6 worm cellular contexts compared by ENCODE assay signal in genomic region chrX:6271718-6272117, ce11.
TF ChIP-seq lines count a peak whose summit lies in the region.

Gene lro-1 (plus strand): TSS chrX:6272089.

TF ChIP-seq in whole organism, L1 larva, 84 proteins besides CTCF, POLR2A, EP300 and RAD21:
- TF ChIP-seq isw-1 (GFP tag; IDR thresholded peaks at IDR 0.05; lab: Robert Waterston, UW): no peak
- TF ChIP-seq nhr-20 (tag; optimal IDR thresholded peaks at IDR 0.05; lab: Kevin White, UChicago): peak; percentile 4
- peak in 1 of 2 experiments; percentile 38 for TF ChIP-seq lin-35 (GFP tag; optimal IDR thresholded peaks at IDR 0.05; lab: Kevin White, UChicago)
- TF ChIP-seq nhr-12 (tag; optimal IDR thresholded peaks at IDR 0.05; lab: Kevin White, UChicago): no peak
- TF ChIP-seq nhr-71 (tag; optimal IDR thresholded peaks at IDR 0.05; lab: Kevin White, UChicago): peak; percentile 41
- no peak for TF ChIP-seq ceh-88 (GFP tag; IDR thresholded peaks at IDR 0.05; lab: Robert Waterston, UW)
- TF ChIP-seq elt-2 (tag; optimal IDR thresholded peaks at IDR 0.05; lab: Kevin White, UChicago): peak; percentile 83

TF ChIP-seq in whole organism, L2 larva, 48 proteins besides CTCF, POLR2A, EP300 and RAD21 (continues in another document):
- TF ChIP-seq nhr-6 (tag; optimal IDR thresholded peaks at IDR 0.05; lab: Kevin White, UChicago) (no peak), nhr-77 (tag; optimal IDR thresholded peaks at IDR 0.05; lab: Kevin White, UChicago) (no peak), egl-27 (tag; optimal IDR thresholded peaks at IDR 0.05; lab: Kevin White, UChicago) (no peak), nhr-12 (tag; optimal IDR thresholded peaks at IDR 0.05; lab: Kevin White, UChicago) (no peak), nhr-21 (tag; optimal IDR thresholded peaks at IDR 0.05; lab: Kevin White, UChicago) (no peak), peb-1 (tag; optimal IDR thresholded peaks at IDR 0.05; lab: Kevin White, UChicago) (no peak), sem-4 (tag; optimal IDR thresholded peaks at IDR 0.05; lab: Kevin White, UChicago) (no peak), snpc-4 (tag; optimal IDR thresholded peaks at IDR 0.05; lab: Kevin White, UChicago) (no peak), ama-1 (optimal IDR thresholded peaks at IDR 0.05; lab: Kevin White, UChicago) (no peak), ztf-4 (tag; optimal IDR thresholded peaks at IDR 0.05; lab: Kevin White, UChicago) (no peak), mbf-1 (tag; optimal IDR thresholded peaks at IDR 0.05; lab: Kevin White, UChicago) (no peak), fos-1 (tag; optimal IDR thresholded peaks at IDR 0.05; lab: Kevin White, UChicago) (peak; percentile 76), lsy-2 (tag; optimal IDR thresholded peaks at IDR 0.05; lab: Kevin White, UChicago) (no peak), mdl-1 (tag; optimal IDR thresholded peaks at IDR 0.05; lab: Kevin White, UChicago) (no peak), elt-1 (tag; optimal IDR thresholded peaks at IDR 0.05; lab: Kevin White, UChicago) (no peak), unc-62 (GFP tag; optimal IDR thresholded peaks at IDR 0.05; lab: Kevin White, UChicago) (no peak), ztf-11 (tag; optimal IDR thresholded peaks at IDR 0.05; lab: Kevin White, UChicago) (no peak), nhr-11 (tag; optimal IDR thresholded peaks at IDR 0.05; lab: Kevin White, UChicago) (no peak), C34F6.9 (tag; optimal IDR thresholded peaks at IDR 0.05; lab: Kevin White, UChicago) (no peak)

TF ChIP-seq in whole organism, L3 larva, 47 proteins besides CTCF, POLR2A, EP300 and RAD21:
- no peak for TF ChIP-seq ceh-82 (tag; optimal IDR thresholded peaks at IDR 0.05; lab: Kevin White, UChicago)
- TF ChIP-seq sea-2 (GFP tag; optimal IDR thresholded peaks at IDR 0.05; lab: Kevin White, UChicago): no peak
- TF ChIP-seq elt-3 (tag; optimal IDR thresholded peaks at IDR 0.05; lab: Kevin White, UChicago): no peak
- no peak for TF ChIP-seq hmg-11 (tag; optimal IDR thresholded peaks at IDR 0.05; lab: Kevin White, UChicago)
- TF ChIP-seq aly-2 (tag; optimal IDR thresholded peaks at IDR 0.05; lab: Kevin White, UChicago): no peak
- peak; percentile 40 for TF ChIP-seq jun-1 (tag; optimal IDR thresholded peaks at IDR 0.05; lab: Kevin White, UChicago)
- no peak for TF ChIP-seq snpc-4 (tag; optimal IDR thresholded peaks at IDR 0.05; lab: Kevin White, UChicago)
- TF ChIP-seq ceh-9 (tag; optimal IDR thresholded peaks at IDR 0.05; lab: Kevin White, UChicago): no peak
- TF ChIP-seq ztf-11 (tag; optimal IDR thresholded peaks at IDR 0.05; lab: Kevin White, UChicago): no peak
- TF ChIP-seq skn-1 (tag; optimal IDR thresholded peaks at IDR 0.05; lab: Kevin White, UChicago): peak; percentile 76
- TF ChIP-seq elt-2 (tag; optimal IDR thresholded peaks at IDR 0.05; lab: Kevin White, UChicago): peak; percentile 94
- no peak for TF ChIP-seq nhr-28 (tag; optimal IDR thresholded peaks at IDR 0.05; lab: Kevin White, UChicago)
- TF ChIP-seq pqm-1 (tag; optimal IDR thresholded peaks at IDR 0.05; lab: Kevin White, UChicago): peak; percentile 88
- no peak for TF ChIP-seq tbx-2 (tag; optimal IDR thresholded peaks at IDR 0.05; lab: Kevin White, UChicago)
- TF ChIP-seq pha-4 (tag; optimal IDR thresholded peaks at IDR 0.05; lab: Kevin White, UChicago): peak; percentile 37

TF ChIP-seq in whole organism, L4 larva, 104 proteins besides CTCF, POLR2A, EP300 and RAD21 (continues in another document):
- TF ChIP-seq ces-1 (GFP tag; optimal IDR thresholded peaks at IDR 0.05; lab: Kevin White, UChicago) (no peak), nhr-11 (tag; optimal IDR thresholded peaks at IDR 0.05; lab: Kevin White, UChicago) (no peak), madf-5 (GFP tag; IDR thresholded peaks at IDR 0.05; lab: Robert Waterston, UW) (no peak), lin-29 (GFP tag; IDR thresholded peaks at IDR 0.05; lab: Robert Waterston, UW) (no peak), fkh-10 (GFP tag; optimal IDR thresholded peaks at IDR 0.05; lab: Kevin White, UChicago) (no peak), egl-27 (tag; optimal IDR thresholded peaks at IDR 0.05; lab: Kevin White, UChicago) (no peak), pqm-1 (tag; optimal IDR thresholded peaks at IDR 0.05; lab: Kevin White, UChicago) (peak; percentile 93), tra-1 (GFP tag; IDR thresholded peaks at IDR 0.05; lab: Robert Waterston, UW) (0 out of 2 replicates have a peak, but pooled peaks have one; percentile 49), T26A8.4 (GFP tag; IDR thresholded peaks at IDR 0.05; lab: Robert Waterston, UW) (0 out of 2 replicates have a peak, but pooled peaks have one; percentile 11), hlh-11 (tag; optimal IDR thresholded peaks at IDR 0.05; lab: Kevin White, UChicago) (peak; percentile 89), zfp-3 (GFP tag; conservative IDR thresholded peaks at IDR 0.05; lab: Robert Waterston, UW) (no peak), set-16 (GFP tag; IDR thresholded peaks at IDR 0.05; lab: Robert Waterston, UW) (no peak), zip-11 (GFP tag; IDR thresholded peaks at IDR 0.05; lab: Robert Waterston, UW) (no peak), nhr-48 (tag; optimal IDR thresholded peaks at IDR 0.05; lab: Kevin White, UChicago) (peak; percentile 54), php-3 (GFP tag; IDR thresholded peaks at IDR 0.05; lab: Robert Waterston, UW) (peak; percentile 88), hif-1 (tag; optimal IDR thresholded peaks at IDR 0.05; lab: Kevin White, UChicago) (peak in 1 of 2 experiments; percentile 49), R02D3.7 (tag; optimal IDR thresholded peaks at IDR 0.05; lab: Kevin White, UChicago) (no peak), lin-15B (tag; optimal IDR thresholded peaks at IDR 0.05; lab: Kevin White, UChicago) (no peak), T20F7.1 (GFP tag; optimal IDR thresholded peaks at IDR 0.05; lab: Kevin White, UChicago) (peak; percentile 56), saeg-2 (GFP tag; IDR thresholded peaks at IDR 0.05; lab: Robert Waterston, UW) (no peak)

TF ChIP-seq in whole organism, late embryonic, 69 proteins besides CTCF, POLR2A, EP300 and RAD21:
- TF ChIP-seq ceh-45 (GFP tag; IDR thresholded peaks at IDR 0.05; lab: Robert Waterston, UW) (no peak), elt-2 (tag; optimal IDR thresholded peaks at IDR 0.05; lab: Kevin White, UChicago) (peak; percentile 62), tbx-2 (tag; optimal IDR thresholded peaks at IDR 0.05; lab: Kevin White, UChicago) (no peak), pag-3 (tag; optimal IDR thresholded peaks at IDR 0.05; lab: Kevin White, UChicago; ENCODE audit: borderline replicate concordance) (no peak), fax-1 (tag; optimal IDR thresholded peaks at IDR 0.05; lab: Kevin White, UChicago) (no peak), che-1 (tag; optimal IDR thresholded peaks at IDR 0.05; lab: Kevin White, UChicago) (no peak)

TF ChIP-seq in whole organism, young adult, 124 proteins besides CTCF, POLR2A, EP300 and RAD21 (continues in another document):
- peak; percentile 21 for TF ChIP-seq ZK185.1 (tag; optimal IDR thresholded peaks at IDR 0.05; lab: Kevin White, UChicago; ENCODE audit: poor library complexity, severe bottlenecking)
- TF ChIP-seq lsl-1 (GFP tag; optimal IDR thresholded peaks at IDR 0.05; lab: Kevin White, UChicago): no peak
- no peak for TF ChIP-seq madf-6 (GFP tag; IDR thresholded peaks at IDR 0.05; lab: Robert Waterston, UW)
- TF ChIP-seq mcd-1 (GFP tag; IDR thresholded peaks at IDR 0.05; lab: Robert Waterston, UW): no peak
- TF ChIP-seq pbrm-1 (GFP tag; IDR thresholded peaks at IDR 0.05; lab: Robert Waterston, UW): no peak
- no peak for TF ChIP-seq sptf-2 (GFP tag; optimal IDR thresholded peaks at IDR 0.05; lab: Kevin White, UChicago)
- TF ChIP-seq tbp1 (GFP tag; optimal IDR thresholded peaks at IDR 0.05; lab: Kevin White, UChicago): no peak
- no peak for TF ChIP-seq F39B2.1 (GFP tag; IDR thresholded peaks at IDR 0.05; lab: Robert Waterston, UW)
- no peak for TF ChIP-seq B0336.3 (GFP tag; IDR thresholded peaks at IDR 0.05; lab: Robert Waterston, UW)
- TF ChIP-seq F22D6.2 (tag; optimal IDR thresholded peaks at IDR 0.05; lab: Kevin White, UChicago): no peak
- TF ChIP-seq madf-8 (GFP tag; conservative IDR thresholded peaks at IDR 0.05; lab: Robert Waterston, UW): no peak
- no peak for TF ChIP-seq lin-35 (GFP tag; optimal IDR thresholded peaks at IDR 0.05; lab: Kevin White, UChicago)
- TF ChIP-seq snpc-3.4 (tag; optimal IDR thresholded peaks at IDR 0.05; lab: Kevin White, UChicago): no peak
- peak; percentile 33 for TF ChIP-seq tlf-1 (GFP tag; optimal IDR thresholded peaks at IDR 0.05; lab: Kevin White, UChicago)
- TF ChIP-seq ztf-3 (GFP tag; optimal IDR thresholded peaks at IDR 0.05; lab: Kevin White, UChicago): no peak
- TF ChIP-seq nfya-1 (tag; optimal IDR thresholded peaks at IDR 0.05; lab: Kevin White, UChicago; ENCODE audit: borderline replicate concordance, insufficient read depth): no peak
- TF ChIP-seq ceh-100 (GFP tag; IDR thresholded peaks at IDR 0.05; lab: Robert Waterston, UW): no peak
- TF ChIP-seq atf-7 (tag; optimal IDR thresholded peaks at IDR 0.05; lab: Kevin White, UChicago): peak; percentile 68
- TF ChIP-seq akir-1 (GFP tag; optimal IDR thresholded peaks at IDR 0.05; lab: Kevin White, UChicago): no peak
- peak; percentile 94 for TF ChIP-seq nhr-80 (tag; optimal IDR thresholded peaks at IDR 0.05; lab: Kevin White, UChicago)
- TF ChIP-seq Y53G8AR.9 (GFP tag; conservative IDR thresholded peaks at IDR 0.05; lab: Robert Waterston, UW): no peak
- TF ChIP-seq cebp-1 (GFP tag; IDR thresholded peaks at IDR 0.05; lab: Robert Waterston, UW): no peak
- TF ChIP-seq cebp-1 (tag; optimal IDR thresholded peaks at IDR 0.05; lab: Kevin White, UChicago): peak; percentile 75
- TF ChIP-seq efl-1 (GFP tag; optimal IDR thresholded peaks at IDR 0.05; lab: Kevin White, UChicago): no peak
- no peak for TF ChIP-seq cebp-2 (GFP tag; IDR thresholded peaks at IDR 0.05; lab: Robert Waterston, UW)
- TF ChIP-seq zim-3 (tag; optimal IDR thresholded peaks at IDR 0.05; lab: Kevin White, UChicago): no peak
- TF ChIP-seq ztf-28 (GFP tag; IDR thresholded peaks at IDR 0.05; lab: Robert Waterston, UW): no peak
- TF ChIP-seq zfh-2 (GFP tag; conservative IDR thresholded peaks at IDR 0.05; lab: Robert Waterston, UW): no peak
- no peak for TF ChIP-seq dox-1 (GFP tag; IDR thresholded peaks at IDR 0.05; lab: Robert Waterston, UW)
- TF ChIP-seq lsy-27 (tag; optimal IDR thresholded peaks at IDR 0.05; lab: Kevin White, UChicago; ENCODE audit: borderline replicate concordance, insufficient read depth): no peak
- TF ChIP-seq madf-3 (GFP tag; IDR thresholded peaks at IDR 0.05; lab: Robert Waterston, UW): no peak
- no peak for TF ChIP-seq lin-54 (GFP tag; optimal IDR thresholded peaks at IDR 0.05; lab: Kevin White, UChicago)
- TF ChIP-seq ceh-79 (tag; optimal IDR thresholded peaks at IDR 0.05; lab: Kevin White, UChicago): no peak
- TF ChIP-seq ets-4 (GFP tag; optimal IDR thresholded peaks at IDR 0.05; lab: Kevin White, UChicago): peak; percentile 70
- TF ChIP-seq nhr-90 (tag; optimal IDR thresholded peaks at IDR 0.05; lab: Kevin White, UChicago): no peak
- TF ChIP-seq mel-28 (tag; optimal IDR thresholded peaks at IDR 0.05; lab: Kevin White, UChicago; ENCODE audit: borderline replicate concordance): no peak
- TF ChIP-seq rec-8 (tag; optimal IDR thresholded peaks at IDR 0.05; lab: Kevin White, UChicago): no peak
